Worm (Caenorhabditis elegans) whole organism, late embryonic: Measurements from ENCODE around the gene E02C12.9.

Source experiments
- C08G9.2 ChIP-seq: sonication (generic microtip); optimal IDR thresholded peaks from 2 replicates; lab custom pipeline; 2016; ENCODE audit warnings: mild to moderate bottlenecking, missing genetic modification characterization, moderate library complexity, missing compliant biosample characterization
- C38D4.7 ChIP-seq: fragments of 200-800 bp; sonication (Bioruptor generic); optimal IDR thresholded peaks from 2 replicates; lab custom pipeline; 2018; ENCODE audit warnings: mild to moderate bottlenecking, missing genetic modification characterization, moderate library complexity, missing compliant biosample characterization
- F13H6.1 ChIP-seq: sonication (generic microtip); optimal IDR thresholded peaks from 2 replicates; lab custom pipeline; 2016; ENCODE audit warnings: missing genetic modification characterization, missing compliant biosample characterization
- ama-1 ChIP-seq: fragments of 150-350 bp; optimal IDR thresholded peaks from 2 replicates; lab custom pipeline; 2014
- ceh-14 ChIP-seq: sonication (generic microtip); optimal IDR thresholded peaks from 2 replicates; lab custom pipeline; 2016; ENCODE audit warnings: missing genotype, missing genetic modification characterization, missing compliant biosample characterization
- ceh-19 ChIP-seq: fragments of 200-800 bp; sonication (Bioruptor generic); optimal IDR thresholded peaks from 2 replicates; lab custom pipeline; 2018; ENCODE audit warnings: mild to moderate bottlenecking, missing genetic modification characterization, missing compliant biosample characterization
- ceh-2 ChIP-seq: sonication (generic microtip); optimal IDR thresholded peaks from 2 replicates; lab custom pipeline; 2016; ENCODE audit warnings: missing genotype, missing genetic modification characterization, missing compliant biosample characterization
- ceh-22 ChIP-seq: sonication (generic microtip); optimal IDR thresholded peaks from 2 replicates; lab custom pipeline; 2017; ENCODE audit warnings: missing biosample characterization, missing genetic modification characterization
- ceh-24 ChIP-seq: sonication (generic microtip); optimal IDR thresholded peaks from 2 replicates; lab custom pipeline; 2016; ENCODE audit warnings: mild to moderate bottlenecking, missing genetic modification characterization, missing compliant biosample characterization
- ceh-31 ChIP-seq: sonication (generic microtip); optimal IDR thresholded peaks from 2 replicates; lab custom pipeline; 2016; ENCODE audit warnings: missing genetic modification characterization, missing compliant biosample characterization
- ceh-34 ChIP-seq: sonication (generic microtip); optimal IDR thresholded peaks from 2 replicates; lab custom pipeline; 2016; ENCODE audit warnings: mild to moderate bottlenecking, missing genetic modification characterization, missing compliant biosample characterization
- ceh-45 ChIP-seq: fragments of 200-800 bp; sonication (Bioruptor generic); IDR thresholded peaks from 2 replicates; pipeline ENCODE4 v1.3.6; 2022; ENCODE audit warnings: missing genetic modification reagents, missing genetic modification characterization, missing compliant biosample characterization
- ceh-48 ChIP-seq: sonication (generic microtip); optimal IDR thresholded peaks from 2 replicates; lab custom pipeline; 2016; ENCODE audit warnings: missing genetic modification characterization, inconsistent platforms, missing compliant biosample characterization
- ceh-6 ChIP-seq: fragments of 200-800 bp; sonication (Bioruptor generic); optimal IDR thresholded peaks from 2 replicates; lab custom pipeline; 2018; ENCODE audit warnings: mild to moderate bottlenecking, missing genetic modification characterization, missing compliant biosample characterization
- ceh-9 ChIP-seq: sonication (generic microtip); optimal IDR thresholded peaks from 2 replicates; lab custom pipeline; 2016; ENCODE audit warnings: mild to moderate bottlenecking, missing genetic modification characterization, inconsistent platforms, missing compliant biosample characterization
- che-1 ChIP-seq: sonication (generic microtip); optimal IDR thresholded peaks from 2 replicates; lab custom pipeline; 2016; ENCODE audit warnings: mild to moderate bottlenecking, missing genetic modification characterization, missing compliant biosample characterization
- dmd-4 ChIP-seq: sonication (generic microtip); optimal IDR thresholded peaks from 2 replicates; lab custom pipeline; 2016; ENCODE audit warnings: borderline replicate concordance, missing genetic modification characterization, missing compliant biosample characterization
- elt-2 ChIP-seq: sonication (generic microtip); optimal IDR thresholded peaks from 2 replicates; lab custom pipeline; 2016; ENCODE audit warnings: missing genetic modification reagents, missing genetic modification characterization, missing compliant biosample characterization
- elt-4 ChIP-seq: sonication (generic microtip); optimal IDR thresholded peaks from 2 replicates; lab custom pipeline; 2016; ENCODE audit warnings: missing genetic modification characterization, missing compliant biosample characterization
- ets-4 ChIP-seq: sonication (generic microtip); optimal IDR thresholded peaks from 2 replicates; lab custom pipeline; 2016; ENCODE audit warnings: missing genetic modification characterization, missing compliant biosample characterization
- fax-1 ChIP-seq: sonication (generic microtip); optimal IDR thresholded peaks from 2 replicates; lab custom pipeline; 2016; ENCODE audit warnings: missing genotype, missing genetic modification characterization, missing compliant biosample characterization
- fkh-6 ChIP-seq: sonication (generic microtip); optimal IDR thresholded peaks from 2 replicates; lab custom pipeline; 2016; ENCODE audit warnings: missing genetic modification characterization, missing compliant biosample characterization
- hlh-13 ChIP-seq: fragments of 200-800 bp; sonication (Bioruptor generic); optimal IDR thresholded peaks from 2 replicates; lab custom pipeline; 2018; ENCODE audit warnings: mild to moderate bottlenecking, missing genetic modification characterization, missing compliant biosample characterization
- hlh-15 ChIP-seq: sonication (generic microtip); optimal IDR thresholded peaks from 2 replicates; lab custom pipeline; 2016; ENCODE audit warnings: missing genetic modification characterization, missing compliant biosample characterization
- mec-3 ChIP-seq: sonication (generic microtip); optimal IDR thresholded peaks from 2 replicates; lab custom pipeline; 2016; ENCODE audit warnings: borderline replicate concordance, missing genetic modification characterization, missing compliant biosample characterization
- nfya-1 ChIP-seq: sonication (generic microtip); optimal IDR thresholded peaks from 2 replicates; lab custom pipeline; 2017; ENCODE audit warnings: missing genetic modification characterization, mild to moderate bottlenecking, missing compliant biosample characterization, antibody characterized with exemption, moderate library complexity
- nhr-232 ChIP-seq: sonication (generic microtip); optimal IDR thresholded peaks from 2 replicates; lab custom pipeline; 2016; ENCODE audit warnings: missing genetic modification characterization, missing compliant biosample characterization
- npax-4 ChIP-seq: sonication (generic microtip); optimal IDR thresholded peaks from 2 replicates; lab custom pipeline; 2016; ENCODE audit warnings: missing genetic modification characterization, missing compliant biosample characterization
- pha-2 ChIP-seq: sonication (generic microtip); optimal IDR thresholded peaks from 2 replicates; lab custom pipeline; 2017; ENCODE audit warnings: mild to moderate bottlenecking, missing genetic modification characterization, missing compliant biosample characterization
- pha-4 ChIP-seq: fragments of 150-350 bp; optimal IDR thresholded peaks from 2 replicates; lab custom pipeline; 2018; ENCODE audit warnings: missing biosample characterization, missing genetic modification reagents, missing genetic modification characterization
- pqm-1 ChIP-seq: sonication (generic microtip); optimal IDR thresholded peaks from 2 replicates; lab custom pipeline; 2016; ENCODE audit warnings: missing genetic modification characterization, missing compliant biosample characterization
- ref-2 ChIP-seq: sonication (generic microtip); optimal IDR thresholded peaks from 2 replicates; lab custom pipeline; 2016; ENCODE audit warnings: missing genetic modification characterization, missing compliant biosample characterization
- rnt-1 ChIP-seq: sonication (generic microtip); optimal IDR thresholded peaks from 2 replicates; lab custom pipeline; 2016; ENCODE audit warnings: missing genetic modification characterization, missing compliant biosample characterization
- sox-2 ChIP-seq: fragments of 200-800 bp; sonication (Bioruptor generic); IDR thresholded peaks from 2 replicates; pipeline ENCODE4 v1.3.6; 2022; ENCODE audit warnings: missing genetic modification reagents, missing genetic modification characterization, missing compliant biosample characterization
- sox-4 ChIP-seq: sonication (generic microtip); optimal IDR thresholded peaks from 2 replicates; lab custom pipeline; 2017; ENCODE audit warnings: mild to moderate bottlenecking, missing genetic modification characterization, inconsistent platforms, missing compliant biosample characterization
- syd-9 ChIP-seq: sonication (generic microtip); optimal IDR thresholded peaks from 2 replicates; lab custom pipeline; 2016; ENCODE audit warnings: mild to moderate bottlenecking, missing genetic modification characterization, moderate library complexity, missing compliant biosample characterization
- ttx-3 ChIP-seq: sonication (generic microtip); optimal IDR thresholded peaks from 2 replicates; lab custom pipeline; 2016; ENCODE audit warnings: missing genetic modification reagents, missing genetic modification characterization, missing compliant biosample characterization
- unc-3 ChIP-seq, 2 experiments: fragments of 200-800 bp in 1 of 2; sonication (Bioruptor generic) in 1 of 2; sonication (generic microtip) in 1 of 2; conservative IDR thresholded peaks in 1 of 2; optimal IDR thresholded peaks in 1 of 2; 2 replicates each; pipeline versions ENCODE4 v1.3.6 to Lab custom; 2016 to 2022; ENCODE audit warnings: missing compliant biosample characterization in 2 of 2, missing genetic modification characterization in 2 of 2, missing genetic modification reagents in 1 of 2
- unc-86 ChIP-seq: sonication (generic microtip); optimal IDR thresholded peaks from 2 replicates; lab custom pipeline; 2016; ENCODE audit warnings: missing genetic modification characterization, missing compliant biosample characterization

Gene E02C12.9

ce11 chrV:9376417-9376816 lies 1.1 kb upstream of the E02C12.9 start, which contains the start of gene E02C12.19:
TSS of gene E02C12.19 (minus strand) at chrV:9376517.
- TF ChIP-seq pqm-1 (tag; lab: Kevin White, UChicago) (no peak), ceh-48 (tag; lab: Kevin White, UChicago) (no peak), ttx-3 (tag; lab: Kevin White, UChicago) (no peak), hlh-13 (GFP tag; lab: Kevin White, UChicago) (no peak), sox-2 (GFP tag; lab: Robert Waterston, UW) (no peak), dmd-4 (tag; lab: Kevin White, UChicago) (no peak), pha-4 (tag; lab: Kevin White, UChicago) (no peak), ceh-2 (tag; lab: Kevin White, UChicago) (no peak), che-1 (tag; lab: Kevin White, UChicago) (no peak), rnt-1 (tag; lab: Kevin White, UChicago) (no peak), syd-9 (tag; lab: Kevin White, UChicago) (no peak), sox-4 (tag; lab: Kevin White, UChicago) (no peak), npax-4 (tag; lab: Kevin White, UChicago) (no peak), nhr-232 (tag; lab: Kevin White, UChicago) (no peak), fkh-6 (tag; lab: Kevin White, UChicago) (no peak), ceh-24 (tag; lab: Kevin White, UChicago) (no peak), F13H6.1 (tag; lab: Kevin White, UChicago) (no peak)

ce11 chrV:9373473-9373872 lies 1.8 kb downstream of the E02C12.9 start, which contains the start of gene E02C12.8:
TSS of gene E02C12.8 (minus strand) at chrV:9373613.
- TF ChIP-seq elt-2 (tag; lab: Kevin White, UChicago): peak; percentile 35
- TF ChIP-seq nhr-232 (tag; lab: Kevin White, UChicago): no peak

ce11 chrV:9370986-9371385 lies 4.3 kb downstream of the E02C12.9 start, which contains the start of gene E02C12.6:
TSS of gene E02C12.6 (minus strand) at chrV:9371086.
- TF ChIP-seq fax-1 (tag; lab: Kevin White, UChicago) (no peak), ceh-14 (tag; lab: Kevin White, UChicago) (no peak), mec-3 (no peak), rnt-1 (tag; lab: Kevin White, UChicago) (no peak), ceh-45 (GFP tag; lab: Robert Waterston, UW) (no peak), ceh-6 (GFP tag; lab: Kevin White, UChicago) (no peak), ceh-9 (no peak), ceh-31 (tag; lab: Kevin White, UChicago) (no peak), ttx-3 (tag; lab: Kevin White, UChicago) (no peak), hlh-15 (tag; lab: Kevin White, UChicago) (no peak), ceh-19 (GFP tag; lab: Kevin White, UChicago) (no peak), pha-4 (tag; lab: Kevin White, UChicago) (no peak), pha-2 (tag; lab: Kevin White, UChicago) (no peak), ceh-34 (tag; lab: Kevin White, UChicago) (no peak)

- TF ChIP-seq ets-4 (tag; lab: Kevin White, UChicago): no peak
- no peak for TF ChIP-seq ceh-45 (GFP tag; lab: Robert Waterston, UW)
- TF ChIP-seq C38D4.7 (GFP tag; lab: Kevin White, UChicago): no peak
- no peak for TF ChIP-seq nfya-1 (tag; lab: Kevin White, UChicago)
- TF ChIP-seq elt-4 (tag; lab: Kevin White, UChicago): no peak
- TF ChIP-seq rnt-1 (tag; lab: Kevin White, UChicago): no peak
- no peak for TF ChIP-seq ceh-6 (GFP tag; lab: Kevin White, UChicago)
- no peak for TF ChIP-seq ceh-31 (tag; lab: Kevin White, UChicago)
- no peak for TF ChIP-seq ceh-48 (tag; lab: Kevin White, UChicago)
- no peak for TF ChIP-seq unc-3 (GFP tag; conservative IDR thresholded peaks at IDR 0.05; lab: Robert Waterston, UW)
- no peak for TF ChIP-seq unc-3 (tag; optimal IDR thresholded peaks at IDR 0.05; lab: Kevin White, UChicago)
- no peak for TF ChIP-seq ama-1
- no peak for TF ChIP-seq C08G9.2 (tag; lab: Kevin White, UChicago)
- no peak for TF ChIP-seq mec-3
- TF ChIP-seq ref-2: no peak
- TF ChIP-seq ceh-22 (tag; lab: Kevin White, UChicago): no peak
- no peak for TF ChIP-seq ceh-34 (tag; lab: Kevin White, UChicago)
- TF ChIP-seq unc-86 (tag; lab: Kevin White, UChicago): no peak
Observed at ce11 chrV:9359674-9360073, 15.6 kb downstream of the E02C12.9 start, which contains the start of gene gpa-3. TSS of gene gpa-3 (minus strand) at chrV:9359774.
